Fruit fly (Drosophila melanogaster) whole organism, adult: ENCODE measurements around the gene MtnF.

Experiments used
- CG33017 ChIP-seq: fragments of 200-800 bp; sonication (Bioruptor generic); optimal IDR thresholded peaks from 2 replicates; lab custom pipeline; 2018; ENCODE audit warnings: missing biosample characterization, mild to moderate bottlenecking, missing genetic modification characterization, moderate library complexity
- CG5204 ChIP-seq: fragments of 200-800 bp; sonication (Bioruptor generic); optimal IDR thresholded peaks from 2 replicates; lab custom pipeline; 2016; ENCODE audit warnings: missing biosample characterization, missing genetic modification characterization
- Clk ChIP-seq: fragments of 200-800 bp; sonication (Bioruptor generic); optimal IDR thresholded peaks from 2 replicates; lab custom pipeline; 2017; ENCODE audit warnings: missing biosample characterization, missing genetic modification characterization
- bab1 ChIP-seq: fragments of 200-800 bp; sonication (Bioruptor generic); optimal IDR thresholded peaks from 3 replicates; lab custom pipeline; 2019; ENCODE audit warnings: missing biosample characterization, mild to moderate bottlenecking, missing genetic modification characterization, moderate library complexity
- kay ChIP-seq: fragments of 200-800 bp; sonication (Bioruptor generic); peaks from one replicate; lab custom pipeline; 2016; ENCODE audit warnings: missing biosample characterization, missing genetic modification characterization, borderline replicate concordance
- pad ChIP-seq: fragments of 200-800 bp; sonication (Bioruptor generic); optimal IDR thresholded peaks from 3 replicates; lab custom pipeline; 2017; ENCODE audit warnings: missing biosample characterization, missing genetic modification characterization, mild to moderate bottlenecking, moderate library complexity, missing genetic modification reagents

DNA sequence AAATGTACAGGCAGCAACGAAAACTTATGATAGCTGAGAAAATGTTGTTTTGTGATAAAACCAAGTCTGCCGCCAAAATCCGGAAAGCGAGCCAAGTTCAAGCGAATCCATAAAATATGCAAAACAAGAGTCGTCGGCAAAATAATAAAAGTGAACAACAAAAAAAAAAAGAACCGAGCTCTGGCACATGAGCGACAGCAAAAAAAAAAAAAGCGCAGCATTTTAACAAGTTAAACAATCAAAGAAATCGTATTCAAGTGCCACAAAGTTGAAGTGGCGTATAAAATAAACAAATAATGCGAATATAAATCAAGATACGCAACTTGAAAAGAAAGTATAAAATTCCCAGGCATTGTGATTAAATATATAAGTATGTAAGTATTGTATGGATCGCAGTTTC is 26.6 kb downstream of the MtnF start:
- TF ChIP-seq pad (GFP tag; lab: Kevin White, UChicago) (no peak), CG5204 (GFP tag; lab: Kevin White, UChicago) (no peak), kay (GFP tag; lab: Kevin White, UChicago) (no peak), CG33017 (tag; lab: Kevin White, UChicago) (no peak), Clk (GFP tag; lab: Kevin White, UChicago) (no peak), bab1 (no peak)
